Fruit fly (Drosophila melanogaster): Measurements from ENCODE around the gene CG3386.

CG3386 gene

DNA sequence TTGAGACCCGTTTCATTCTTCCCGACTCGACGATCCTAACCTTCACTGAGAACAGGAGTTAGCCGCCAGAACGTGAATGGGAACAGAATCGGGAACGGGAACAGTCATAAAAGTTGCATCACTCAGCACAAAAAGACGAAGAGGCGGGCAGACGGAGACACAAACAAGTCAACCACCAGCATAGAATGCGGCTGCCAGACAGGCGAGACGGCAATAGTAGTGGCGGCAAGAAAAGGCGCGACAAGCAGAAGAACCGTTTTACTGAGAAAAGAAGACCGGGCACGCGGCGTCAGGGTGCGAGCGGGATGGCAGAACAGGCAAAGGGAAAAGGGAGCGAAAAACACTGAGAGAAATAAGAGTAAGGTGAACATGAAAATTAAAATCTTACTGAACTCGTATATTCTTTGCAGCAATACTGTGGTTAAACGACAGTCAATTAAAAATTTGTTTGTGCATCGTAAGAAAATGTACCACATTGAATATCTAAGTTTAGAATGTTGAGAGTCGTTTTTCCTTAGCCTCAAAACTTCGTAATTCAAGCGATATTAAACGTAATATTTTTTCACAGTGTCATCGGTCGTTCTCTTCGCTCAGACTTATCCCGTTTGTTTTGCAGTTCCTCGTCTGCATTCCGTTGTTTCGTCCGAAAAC is 41.8 kb downstream of the CG3386 start (continued):
- TF ChIP-seq tup (GFP tag; optimal IDR thresholded peaks at IDR 0.05) (peak; percentile 18), CG17802 (tag; optimal IDR thresholded peaks at IDR 0.05) (peak; percentile 30), dysf (GFP tag; IDR thresholded peaks at IDR 0.05) (peak; percentile 86), exex (tag; optimal IDR thresholded peaks at IDR 0.05) (no peak), fu2 (GFP tag; optimal IDR thresholded peaks at IDR 0.05) (peak; percentile 74), CG12769 (tag; optimal IDR thresholded peaks at IDR 0.05) (peak; percentile 64), chm (GFP tag; IDR thresholded peaks at IDR 0.05) (peak; percentile 74), p53 (GFP tag; optimal IDR thresholded peaks at IDR 0.05) (peak; percentile 74), CG13894 (tag; optimal IDR thresholded peaks at IDR 0.05) (peak; percentile 6), bab2 (GFP tag; optimal IDR thresholded peaks at IDR 0.05) (peak; percentile 86), Meics (GFP tag; optimal IDR thresholded peaks at IDR 0.05) (peak; percentile 79), Sox102F (GFP tag; optimal IDR thresholded peaks at IDR 0.05) (peak; percentile 77), CG8089 (GFP tag; optimal IDR thresholded peaks at IDR 0.05) (peak; percentile 80), Max (GFP tag; optimal IDR thresholded peaks at IDR 0.05) (peak; percentile 79), CG18262 (tag; optimal IDR thresholded peaks at IDR 0.05) (peak; percentile 92), CG12659 (GFP tag; optimal IDR thresholded peaks at IDR 0.05) (peak; percentile 81), CG7372 (GFP tag; IDR thresholded peaks at IDR 0.05) (peak; percentile 48; the same call in 1 of the 2 replicates), Adf1 (GFP tag; IDR thresholded peaks at IDR 0.05) (0 out of 2 replicates have a peak, but pooled peaks have one; percentile 14), fd96Cb (tag; optimal IDR thresholded peaks at IDR 0.05) (peak; percentile 86), CG17912 (GFP tag; optimal IDR thresholded peaks at IDR 0.05) (no peak), crp (GFP tag; optimal IDR thresholded peaks at IDR 0.05) (peak in 1 of 2 experiments; percentile 38), CG4730 (GFP tag; IDR thresholded peaks at IDR 0.05) (peak; percentile 30; the same call in 1 of the 2 replicates), CG10959 (GFP tag; IDR thresholded peaks at IDR 0.05) (peak; percentile 80), dan (GFP tag; IDR thresholded peaks at IDR 0.05) (no peak; the same call in 1 of the 2 replicates), CG17361 (GFP tag; IDR thresholded peaks at IDR 0.05) (peak; percentile 86), CG12744 (GFP tag; optimal IDR thresholded peaks at IDR 0.05) (peak; percentile 85), CG17385 (GFP tag; optimal IDR thresholded peaks at IDR 0.05) (peak; percentile 77), Sin3A (optimal IDR thresholded peaks at IDR 0.05) (no peak), knrl (GFP tag; IDR thresholded peaks at IDR 0.05; ENCODE audit: partially characterized antibody) (no peak), CG16815 (GFP tag; optimal IDR thresholded peaks at IDR 0.05) (peak; percentile 86), Atf6 (GFP tag; IDR thresholded peaks at IDR 0.05) (peak; percentile 63), CG16863 (GFP tag; optimal IDR thresholded peaks at IDR 0.05) (peak; percentile 88), Fer2 (tag; optimal IDR thresholded peaks at IDR 0.05) (no peak), nerfin-2 (GFP tag; IDR thresholded peaks at IDR 0.05; ENCODE audit: partially characterized antibody) (no peak), CG10267 (tag; optimal IDR thresholded peaks at IDR 0.05) (peak; percentile 86), CG16779 (GFP tag; IDR thresholded peaks at IDR 0.05) (no peak), CG15269 (tag; optimal IDR thresholded peaks at IDR 0.05) (peak; percentile 85), CG11695 (GFP tag; IDR thresholded peaks at IDR 0.05) (peak; percentile 75; the same call in 2 of the 3 replicates), HLHmδ (GFP tag; optimal IDR thresholded peaks at IDR 0.05) (no peak), zfh1 (GFP tag; IDR thresholded peaks at IDR 0.05) (peak; percentile 89), fd64A (GFP tag; optimal IDR thresholded peaks at IDR 0.05) (peak; percentile 63), Tbp (GFP tag; optimal IDR thresholded peaks at IDR 0.05) (no peak), CG4707 (GFP tag; optimal IDR thresholded peaks at IDR 0.05) (peak; percentile 33), tll (GFP tag; optimal IDR thresholded peaks at IDR 0.05) (peak; percentile 76 to 87), CG8765 (GFP tag; IDR thresholded peaks at IDR 0.05) (peak; percentile 88), emc (GFP tag; optimal IDR thresholded peaks at IDR 0.05) (no peak), ro (GFP tag; IDR thresholded peaks at IDR 0.05) (peak; percentile 54; the same call in 1 of the 2 replicates), HmgD (GFP tag; optimal IDR thresholded peaks at IDR 0.05) (peak; percentile 57), cato (GFP tag; optimal IDR thresholded peaks at IDR 0.05; ENCODE audit: borderline replicate concordance) (peak; percentile 73)
